Worm (Caenorhabditis elegans) whole organism, young adult: Measurements from ENCODE around the gene C02F5.2.

Experiments used
- B0261.1 ChIP-seq: sonication (generic microtip); optimal IDR thresholded peaks from 2 replicates; lab custom pipeline; 2016; ENCODE audit warnings: mild to moderate bottlenecking, missing genetic modification characterization, moderate library complexity, missing compliant biosample characterization
- ets-4 ChIP-seq: fragments of 200-800 bp; sonication (Bioruptor generic); optimal IDR thresholded peaks from 2 replicates; lab custom pipeline; 2018; ENCODE audit warnings: mild to moderate bottlenecking, missing genetic modification characterization, missing compliant biosample characterization
- snpc-3.4 ChIP-seq: sonication (generic microtip); optimal IDR thresholded peaks from 2 replicates; lab custom pipeline; 2017; ENCODE audit warnings: missing genetic modification characterization, mild to moderate bottlenecking, missing compliant biosample characterization, antibody characterized with exemption, moderate library complexity, missing genotype, missing genetic modification reagents
- tbx-9 ChIP-seq: sonication (generic microtip); optimal IDR thresholded peaks from 2 replicates; lab custom pipeline; 2016; ENCODE audit warnings: borderline replicate concordance, missing genetic modification characterization, inconsistent platforms, missing compliant biosample characterization
- ztf-26 ChIP-seq: sonication (generic microtip); optimal IDR thresholded peaks from 2 replicates; lab custom pipeline; 2017; ENCODE audit warnings: missing genetic modification characterization, missing compliant biosample characterization

ce11 chrIII:8240247-8240646, 9.2 kb upstream of the C02F5.2 start:
- TF ChIP-seq snpc-3.4 (tag; lab: Kevin White, UChicago): no peak
- TF ChIP-seq tbx-9 (tag; lab: Kevin White, UChicago): no peak
- no peak for TF ChIP-seq ztf-26 (tag; lab: Kevin White, UChicago)
- TF ChIP-seq B0261.1 (tag; lab: Kevin White, UChicago): no peak
- no peak for TF ChIP-seq ets-4 (GFP tag; lab: Kevin White, UChicago)
